Fruit fly (Drosophila melanogaster): ENCODE measurements around the gene Cyp6d5.

- no peak for TF ChIP-seq brk (GFP tag; optimal IDR thresholded peaks at IDR 0.05)
- no peak for TF ChIP-seq dl (GFP tag; optimal IDR thresholded peaks at IDR 0.05; ENCODE audit: insufficient read depth in 1 of 2, partially characterized antibody in 2 of 2)
- TF ChIP-seq psq (GFP tag; optimal IDR thresholded peaks at IDR 0.05) = no peak
- no peak for TF ChIP-seq br (GFP tag; optimal IDR thresholded peaks at IDR 0.05)
- no peak for TF ChIP-seq OdsH (GFP tag; optimal IDR thresholded peaks at IDR 0.05)
- no peak for TF ChIP-seq HLH106 (tag; optimal IDR thresholded peaks at IDR 0.05)
- TF ChIP-seq woc (GFP tag; optimal IDR thresholded peaks at IDR 0.05) = no peak
- TF ChIP-seq Hr78 (GFP tag; optimal IDR thresholded peaks at IDR 0.05) = no peak
- TF ChIP-seq CrebA (GFP tag; optimal IDR thresholded peaks at IDR 0.05; ENCODE audit: borderline replicate concordance) = no peak
Measured at dm6 chr3R:14070096-14070495, 41.1 kb downstream of the Cyp6d5 start.

Data from whole organism, wandering third instar larva.